Worm (Caenorhabditis elegans) whole organism, L1 larva: ENCODE data around the gene clec-41.

Experiments
- ces-1 ChIP-seq: fragments of 150-350 bp; optimal IDR thresholded peaks from 2 replicates; lab custom pipeline; 2014; ENCODE audit warnings: missing biosample characterization, missing genetic modification reagents, missing genetic modification characterization
- skn-1 ChIP-seq: fragments of 150-350 bp; optimal IDR thresholded peaks from 2 replicates; lab custom pipeline; 2014; ENCODE audit warnings: missing biosample characterization, missing genetic modification characterization
- zag-1 ChIP-seq: fragments of 150-350 bp; optimal IDR thresholded peaks from 2 replicates; lab custom pipeline; 2014; ENCODE audit warnings: missing biosample characterization, missing genetic modification characterization
- ztf-11 ChIP-seq, 2 experiments: sonication (generic microtip); optimal IDR thresholded peaks; 2 replicates each; lab custom pipeline; 2016 to 2017; ENCODE audit warnings: missing genetic modification characterization in 2 of 2, missing biosample characterization in 1 of 2, missing compliant biosample characterization in 1 of 2

DNA sequence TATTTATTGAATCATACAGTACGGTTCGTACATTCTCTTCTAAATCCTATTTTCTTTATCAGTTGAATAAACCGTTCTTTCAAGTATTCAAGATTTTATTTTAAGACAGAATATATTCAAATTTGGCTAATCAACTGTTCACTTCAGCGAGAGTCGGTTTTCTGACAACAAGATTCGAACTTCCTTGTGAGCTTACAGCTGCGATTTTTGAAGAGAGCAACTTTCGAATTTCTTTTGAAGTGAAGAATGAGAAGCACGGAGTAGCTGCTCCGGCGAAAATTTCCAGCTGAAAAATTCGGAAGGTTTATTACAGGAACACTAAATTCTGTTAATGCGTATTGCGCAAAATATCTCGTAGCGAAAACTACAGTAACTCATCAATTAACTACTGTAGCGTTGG is 43.5 kb upstream of the clec-41 start:
- TF ChIP-seq ztf-11 (tag; optimal IDR thresholded peaks at IDR 0.05; lab: Kevin White, UChicago) = no peak
- no peak for TF ChIP-seq skn-1 (tag; lab: Kevin White, UChicago)
- no peak for TF ChIP-seq zag-1
- no peak for TF ChIP-seq ces-1 (GFP tag; lab: Kevin White, UChicago)
